Fruit fly (Drosophila melanogaster) whole organism, prepupa: ENCODE data around the gene Pvf2.

Experiments
- Blimp-1 ChIP-seq: fragments of 200-800 bp; sonication (Bioruptor generic); optimal IDR thresholded peaks from 3 replicates; lab custom pipeline; 2017; ENCODE audit warnings: missing biosample characterization, missing genetic modification characterization, mild to moderate bottlenecking, moderate library complexity, missing genetic modification reagents
- CG10631 ChIP-seq: fragments of 200-800 bp; sonication (Bioruptor generic); optimal IDR thresholded peaks from 2 replicates; lab custom pipeline; 2016; ENCODE audit warnings: missing biosample characterization, missing genetic modification characterization
- CG11294 ChIP-seq: fragments of 200-800 bp; sonication (Bioruptor generic); IDR thresholded peaks from 2 replicates; pipeline ENCODE4 v1.3.6; 2022; ENCODE audit warnings: missing biosample characterization, missing genetic modification characterization
- CG15336 ChIP-seq: fragments of 200-800 bp; sonication (Bioruptor generic); IDR thresholded peaks from 2 replicates; pipeline ENCODE4 v1.3.6; 2022; ENCODE audit warnings: missing biosample characterization, missing genetic modification characterization
- CG1621 ChIP-seq: fragments of 200-800 bp; sonication (Bioruptor generic); optimal IDR thresholded peaks from 3 replicates; lab custom pipeline; 2018; ENCODE audit warnings: missing biosample characterization, mild to moderate bottlenecking, missing genetic modification characterization
- CG16779 ChIP-seq: fragments of 200-800 bp; sonication (Bioruptor generic); optimal IDR thresholded peaks from 3 replicates; lab custom pipeline; 2017; ENCODE audit warnings: missing biosample characterization, mild to moderate bottlenecking, missing genetic modification characterization
- CG3032 ChIP-seq: fragments of 200-800 bp; optimal IDR thresholded peaks from 2 replicates; lab custom pipeline; 2019; ENCODE audit warnings: missing biosample characterization, mild to moderate bottlenecking, missing genetic modification characterization, moderate library complexity
- CG31627 ChIP-seq: fragments of 200-800 bp; sonication (Bioruptor generic); optimal IDR thresholded peaks from 3 replicates; lab custom pipeline; 2016; ENCODE audit warnings: missing biosample characterization, missing genetic modification characterization
- CG32006 ChIP-seq: fragments of 200-800 bp; sonication (Bioruptor generic); optimal IDR thresholded peaks from 3 replicates; lab custom pipeline; 2017; ENCODE audit warnings: missing biosample characterization, mild to moderate bottlenecking, missing genetic modification characterization
- CG34406 ChIP-seq: fragments of 200-800 bp; sonication (Bioruptor generic); optimal IDR thresholded peaks from 3 replicates; lab custom pipeline; 2016; ENCODE audit warnings: missing biosample characterization, missing genetic modification characterization
- CG3919 ChIP-seq: fragments of 200-800 bp; sonication (Bioruptor generic); optimal IDR thresholded peaks from 3 replicates; lab custom pipeline; 2016; ENCODE audit warnings: missing biosample characterization, missing genetic modification characterization
- CG4318 ChIP-seq: fragments of 200-800 bp; sonication (Bioruptor generic); optimal IDR thresholded peaks from 3 replicates; lab custom pipeline; 2017; ENCODE audit warnings: missing biosample characterization, mild to moderate bottlenecking, missing genetic modification characterization
- CG6163 ChIP-seq: fragments of 200-800 bp; sonication (Bioruptor generic); IDR thresholded peaks from 3 replicates; pipeline ENCODE4 v1.3.6; 2022; ENCODE audit warnings: missing biosample characterization, missing genetic modification characterization
- CG6276 ChIP-seq: fragments of 200-800 bp; sonication (Bioruptor generic); optimal IDR thresholded peaks from 2 replicates; lab custom pipeline; 2017; ENCODE audit warnings: missing biosample characterization, mild to moderate bottlenecking, missing genetic modification characterization
- CG6792 ChIP-seq: fragments of 200-800 bp; sonication (Bioruptor generic); optimal IDR thresholded peaks from 3 replicates; lab custom pipeline; 2016; ENCODE audit warnings: missing biosample characterization, missing genetic modification characterization
- CG6808 ChIP-seq: fragments of 200-800 bp; sonication (Bioruptor generic); optimal IDR thresholded peaks from 3 replicates; lab custom pipeline; 2017; ENCODE audit warnings: missing biosample characterization, missing genetic modification characterization, mild to moderate bottlenecking, moderate library complexity, missing genetic modification reagents
- CG8119 ChIP-seq: fragments of 200-800 bp; sonication (Bioruptor generic); IDR thresholded peaks from 3 replicates; pipeline ENCODE4 v1.3.6; 2022; ENCODE audit warnings: missing biosample characterization, missing genetic modification characterization
- CG8319 ChIP-seq: fragments of 200-800 bp; sonication (Bioruptor generic); optimal IDR thresholded peaks from 3 replicates; lab custom pipeline; 2016; ENCODE audit warnings: missing biosample characterization, missing genetic modification characterization
- CG8632 ChIP-seq: fragments of 200-800 bp; sonication (Bioruptor generic); optimal IDR thresholded peaks from 3 replicates; lab custom pipeline; 2016; ENCODE audit warnings: missing biosample characterization, missing genetic modification characterization
- CG9139 ChIP-seq: fragments of 200-800 bp; sonication (Bioruptor generic); optimal IDR thresholded peaks from 3 replicates; lab custom pipeline; 2017; ENCODE audit warnings: missing biosample characterization, mild to moderate bottlenecking, missing genetic modification characterization
- Eip75B ChIP-seq: fragments of 200-800 bp; sonication (Bioruptor generic); optimal IDR thresholded peaks from 3 replicates; lab custom pipeline; 2016; ENCODE audit warnings: missing biosample characterization, missing genetic modification characterization
- Eip78C ChIP-seq: fragments of 200-800 bp; sonication (Bioruptor generic); peaks from one replicate; lab custom pipeline; 2016; ENCODE audit warnings: missing biosample characterization, missing genetic modification characterization
- Eip93F ChIP-seq: fragments of 200-800 bp; sonication (Bioruptor generic); optimal IDR thresholded peaks from 2 replicates; lab custom pipeline; 2016; ENCODE audit warnings: missing biosample characterization, mild to moderate bottlenecking, missing genetic modification characterization
- Ets21C ChIP-seq: fragments of 200-800 bp; sonication (Bioruptor generic); optimal IDR thresholded peaks from 3 replicates; lab custom pipeline; 2016; ENCODE audit warnings: missing biosample characterization, missing genetic modification characterization
- Ets96B ChIP-seq: fragments of 200-800 bp; optimal IDR thresholded peaks from 2 replicates; lab custom pipeline; 2019; ENCODE audit warnings: missing biosample characterization, mild to moderate bottlenecking, missing genetic modification characterization, moderate library complexity
- Hr38 ChIP-seq: sonication (Bioruptor generic); optimal IDR thresholded peaks from 2 replicates; lab custom pipeline; 2016; ENCODE audit warnings: missing biosample characterization, missing genetic modification characterization
- Hr39 ChIP-seq: fragments of 200-800 bp; sonication (Bioruptor generic); optimal IDR thresholded peaks from 2 replicates; lab custom pipeline; 2016; ENCODE audit warnings: missing biosample characterization, missing genetic modification characterization
- Lpt ChIP-seq: fragments of 200-800 bp; sonication (Bioruptor generic); optimal IDR thresholded peaks from 3 replicates; lab custom pipeline; 2016; ENCODE audit warnings: missing biosample characterization, missing genetic modification characterization
- Met ChIP-seq: fragments of 200-800 bp; sonication (Bioruptor generic); optimal IDR thresholded peaks from 3 replicates; lab custom pipeline; 2016; ENCODE audit warnings: missing biosample characterization, missing genetic modification characterization
- OdsH ChIP-seq: fragments of 200-800 bp; sonication (Bioruptor generic); optimal IDR thresholded peaks from 3 replicates; lab custom pipeline; 2016; ENCODE audit warnings: missing biosample characterization, missing genetic modification characterization
- Sox102F ChIP-seq: fragments of 200-800 bp; sonication (Bioruptor generic); optimal IDR thresholded peaks from 2 replicates; lab custom pipeline; 2016; ENCODE audit warnings: missing biosample characterization, mild to moderate bottlenecking, missing genetic modification characterization
- Sox14 ChIP-seq: fragments of 200-800 bp; sonication (Bioruptor generic); optimal IDR thresholded peaks from 3 replicates; lab custom pipeline; 2016; ENCODE audit warnings: missing biosample characterization, missing genetic modification characterization
- Sox15 ChIP-seq: fragments of 200-800 bp; sonication (Bioruptor generic); optimal IDR thresholded peaks from 3 replicates; lab custom pipeline; 2016; ENCODE audit warnings: missing biosample characterization, missing genetic modification characterization
- achi ChIP-seq: fragments of 200-800 bp; sonication (Bioruptor generic); optimal IDR thresholded peaks from 3 replicates; lab custom pipeline; 2016; ENCODE audit warnings: missing biosample characterization, missing genetic modification characterization
- acj6 ChIP-seq: fragments of 200-800 bp; sonication (Bioruptor generic); optimal IDR thresholded peaks from 3 replicates; lab custom pipeline; 2016; ENCODE audit warnings: missing biosample characterization, missing genetic modification characterization
- cyc ChIP-seq: fragments of 200-800 bp; sonication (Bioruptor generic); optimal IDR thresholded peaks from 3 replicates; lab custom pipeline; 2016; ENCODE audit warnings: missing biosample characterization, missing genetic modification characterization
- dac ChIP-seq: fragments of 200-800 bp; sonication (Bioruptor generic); optimal IDR thresholded peaks from 2 replicates; lab custom pipeline; 2017; ENCODE audit warnings: missing biosample characterization, mild to moderate bottlenecking, missing genetic modification characterization
- eg ChIP-seq: fragments of 200-800 bp; sonication (Bioruptor generic); IDR thresholded peaks from 3 replicates; pipeline ENCODE4 v1.3.6; 2022; ENCODE audit warnings: missing biosample characterization, missing genetic modification characterization
- esn ChIP-seq: fragments of 200-800 bp; sonication (Bioruptor generic); optimal IDR thresholded peaks from 2 replicates; lab custom pipeline; 2016; ENCODE audit warnings: missing biosample characterization, mild to moderate bottlenecking, missing genetic modification characterization, moderate library complexity
- fd59A ChIP-seq: fragments of 200-800 bp; sonication (Bioruptor generic); optimal IDR thresholded peaks from 2 replicates; lab custom pipeline; 2017; ENCODE audit warnings: missing biosample characterization, mild to moderate bottlenecking, missing genetic modification characterization, missing genetic modification reagents
- fkh ChIP-seq: fragments of 200-800 bp; sonication (Bioruptor generic); optimal IDR thresholded peaks from 3 replicates; lab custom pipeline; 2017; ENCODE audit warnings: missing biosample characterization, mild to moderate bottlenecking, missing genetic modification characterization, moderate library complexity
- lz ChIP-seq: fragments of 200-800 bp; sonication (Bioruptor generic); optimal IDR thresholded peaks from 3 replicates; lab custom pipeline; 2016; ENCODE audit warnings: missing biosample characterization, missing genetic modification characterization
- net ChIP-seq: fragments of 200-800 bp; sonication (Bioruptor generic); optimal IDR thresholded peaks from 3 replicates; lab custom pipeline; 2016; ENCODE audit warnings: missing biosample characterization, missing genetic modification characterization
- pdm3 ChIP-seq: fragments of 200-800 bp; sonication (Bioruptor generic); optimal IDR thresholded peaks from 3 replicates; lab custom pipeline; 2016; ENCODE audit warnings: missing biosample characterization, missing genetic modification characterization
- salr ChIP-seq, 2 experiments: fragments of 200-800 bp; sonication (Bioruptor generic); optimal IDR thresholded peaks; 3 replicates each; lab custom pipeline; 2016 to 2018; ENCODE audit warnings: missing biosample characterization in 2 of 2, missing genetic modification characterization in 2 of 2, mild to moderate bottlenecking in 1 of 2
- spab ChIP-seq: fragments of 200-800 bp; sonication (Bioruptor generic); optimal IDR thresholded peaks from 2 replicates; lab custom pipeline; 2017; ENCODE audit warnings: missing biosample characterization, mild to moderate bottlenecking, missing genetic modification characterization, missing genetic modification reagents
- ss ChIP-seq, 2 experiments: fragments of 200-800 bp; sonication (Bioruptor generic); optimal IDR thresholded peaks; 2 replicates in 1 of 2; 3 replicates in 1 of 2; lab custom pipeline; 2017 to 2018; ENCODE audit warnings: mild to moderate bottlenecking in 2 of 2, missing biosample characterization in 2 of 2, missing genetic modification characterization in 2 of 2, moderate library complexity in 1 of 2
- svp ChIP-seq: fragments of 200-800 bp; sonication (Bioruptor generic); peaks from one replicate; lab custom pipeline; 2016; ENCODE audit warnings: missing biosample characterization, missing genetic modification characterization

Pvf2 gene

dm6 chr2L:7042150-7042811 lies 42.2 kb downstream of the Pvf2 start (continued):
- TF ChIP-seq Eip93F (GFP tag; lab: Kevin White, UChicago) (no peak), OdsH (peak; percentile 30), Hr39 (GFP tag; lab: Kevin White, UChicago) (peak; percentile 31), Met (GFP tag; lab: Kevin White, UChicago) (peak; percentile 43), CG10631 (GFP tag; lab: Kevin White, UChicago) (peak; percentile 9), ss (GFP tag; optimal IDR thresholded peaks at IDR 0.05; lab: Kevin White, UChicago) (peak in 1 of 2 experiments; percentile 38), CG16779 (tag; lab: Kevin White, UChicago) (peak; percentile 25), CG32006 (GFP tag; lab: Kevin White, UChicago) (peak; percentile 80), Eip78C (GFP tag; lab: Kevin White, UChicago) (peak; percentile 81), CG4318 (GFP tag; lab: Kevin White, UChicago) (peak; percentile 50), CG9139 (GFP tag; lab: Kevin White, UChicago) (no peak)
- TF ChIP-seq, all 60 proteins: peak for 39

dm6 chr2L:7039342-7039684 lies 45.1 kb downstream of the Pvf2 start:
- TF ChIP-seq fd59A (GFP tag; lab: Kevin White, UChicago) (peak; percentile 14), achi (peak; percentile 64), svp (peak; percentile 85), Sox102F (GFP tag; lab: Kevin White, UChicago) (peak; percentile 57), lz (GFP tag; lab: Kevin White, UChicago) (peak; percentile 86), CG6792 (GFP tag; lab: Kevin White, UChicago) (peak; percentile 48), CG31627 (GFP tag; lab: Kevin White, UChicago) (peak; percentile 81), Ets96B (tag; lab: Kevin White, UChicago) (no peak), CG10631 (GFP tag; lab: Kevin White, UChicago) (peak; percentile 23), net (GFP tag; lab: Kevin White, UChicago) (peak; percentile 79), CG32006 (GFP tag; lab: Kevin White, UChicago) (peak; percentile 75), Ets21C (GFP tag; lab: Kevin White, UChicago) (peak; percentile 81), Eip93F (GFP tag; lab: Kevin White, UChicago) (peak; percentile 67), CG6276 (peak; percentile 57), eg (GFP tag; lab: Robert Waterston, UW) (peak; percentile 83), Hr39 (GFP tag; lab: Kevin White, UChicago) (peak; percentile 83), Blimp-1 (GFP tag; lab: Kevin White, UChicago) (peak; percentile 34), fkh (GFP tag; lab: Kevin White, UChicago) (no peak), CG1621 (tag; lab: Kevin White, UChicago) (no peak), Lpt (GFP tag; lab: Kevin White, UChicago) (peak; percentile 36), Met (GFP tag; lab: Kevin White, UChicago) (peak; percentile 77), Hr38 (GFP tag; lab: Kevin White, UChicago) (no peak), CG6163 (GFP tag; lab: Robert Waterston, UW) (peak; percentile 52; the same call in 1 of the 3 replicates), CG8119 (GFP tag; lab: Robert Waterston, UW) (peak; percentile 75; the same call in 2 of the 3 replicates), CG11294 (GFP tag; lab: Robert Waterston, UW) (peak; percentile 62; the same call in 1 of the 2 replicates), CG15336 (GFP tag; lab: Robert Waterston, UW) (peak; percentile 81), CG3032 (tag; lab: Kevin White, UChicago) (peak; percentile 9), esn (GFP tag; lab: Kevin White, UChicago) (peak; percentile 90), Sox14 (peak; percentile 87), cyc (GFP tag; lab: Kevin White, UChicago) (peak; percentile 64), ss (GFP tag; optimal IDR thresholded peaks at IDR 0.05; lab: Kevin White, UChicago) (no peak), CG8319 (GFP tag; lab: Kevin White, UChicago) (peak; percentile 50), dac (peak; percentile 26), CG34406 (GFP tag; lab: Kevin White, UChicago) (peak; percentile 50), CG6808 (GFP tag; lab: Kevin White, UChicago) (peak; percentile 27), spab (peak; percentile 20), salr (GFP tag; optimal IDR thresholded peaks at IDR 0.05; lab: Kevin White, UChicago) (peak in 1 of 2 experiments; percentile 64), CG8632 (GFP tag; lab: Kevin White, UChicago) (peak; percentile 23), Sox15 (GFP tag; lab: Kevin White, UChicago) (peak; percentile 48), CG4318 (GFP tag; lab: Kevin White, UChicago) (peak; percentile 12), pdm3 (GFP tag; lab: Kevin White, UChicago) (peak; percentile 79), acj6 (GFP tag; lab: Kevin White, UChicago) (peak; percentile 55), CG3919 (GFP tag; lab: Kevin White, UChicago) (peak; percentile 45), Eip75B (GFP tag; lab: Kevin White, UChicago) (peak; percentile 57)
